Fruit fly (Drosophila melanogaster): ENCODE data around the gene ClC-a.

Gene ClC-a

dm6 chr3R:11849378-11850249 lies 36.6 kb upstream of the ClC-a start (continued):
- TF ChIP-seq CG3032 (tag; optimal IDR thresholded peaks at IDR 0.05) (peak; percentile 81), Sox15 (GFP tag; optimal IDR thresholded peaks at IDR 0.05) (peak; percentile 75), CG10631 (GFP tag; optimal IDR thresholded peaks at IDR 0.05) (peak; percentile 88), fd59A (GFP tag; optimal IDR thresholded peaks at IDR 0.05) (peak; percentile 71), CG9139 (GFP tag; optimal IDR thresholded peaks at IDR 0.05) (peak; percentile 67), Sox14 (GFP tag; optimal IDR thresholded peaks at IDR 0.05) (peak; percentile 89), CG10669 (GFP tag; optimal IDR thresholded peaks at IDR 0.05) (peak; percentile 85), CG16779 (tag; optimal IDR thresholded peaks at IDR 0.05) (peak; percentile 72), ss (GFP tag; optimal IDR thresholded peaks at IDR 0.05) (peak; percentile 76 to 90), fkh (GFP tag; optimal IDR thresholded peaks at IDR 0.05) (peak; percentile 80), lz (GFP tag; optimal IDR thresholded peaks at IDR 0.05) (peak; percentile 73), CG6854 (GFP tag; optimal IDR thresholded peaks at IDR 0.05) (peak; percentile 15), OdsH (GFP tag; optimal IDR thresholded peaks at IDR 0.05) (peak; percentile 90), Met (GFP tag; optimal IDR thresholded peaks at IDR 0.05) (peak; percentile 77), CG3919 (GFP tag; optimal IDR thresholded peaks at IDR 0.05) (peak; percentile 92), Smox (GFP tag; optimal IDR thresholded peaks at IDR 0.05) (peak; percentile 70), esn (GFP tag; optimal IDR thresholded peaks at IDR 0.05) (peak; percentile 77), dsx (GFP tag; optimal IDR thresholded peaks at IDR 0.05; ENCODE audit: poor library complexity, severe bottlenecking) (peak; percentile 81), spab (GFP tag; optimal IDR thresholded peaks at IDR 0.05) (peak; percentile 73), vri (GFP tag; optimal IDR thresholded peaks at IDR 0.05) (peak; percentile 28)

- peak; percentile 68 for TF ChIP-seq CG8119 (GFP tag; IDR thresholded peaks at IDR 0.05)
- TF ChIP-seq CG3919 (GFP tag; optimal IDR thresholded peaks at IDR 0.05) = peak; percentile 28
- peak; percentile 4 for TF ChIP-seq OdsH (GFP tag; optimal IDR thresholded peaks at IDR 0.05)
- no peak for TF ChIP-seq CG1621 (tag; optimal IDR thresholded peaks at IDR 0.05)
- peak; percentile 6 for TF ChIP-seq CG10631 (GFP tag; optimal IDR thresholded peaks at IDR 0.05)
- TF ChIP-seq Ets96B (tag; optimal IDR thresholded peaks at IDR 0.05) = peak; percentile 4
- TF ChIP-seq pdm3 (GFP tag; optimal IDR thresholded peaks at IDR 0.05) = no peak
- TF ChIP-seq dac (GFP tag; optimal IDR thresholded peaks at IDR 0.05) = peak; percentile 9
- no peak for TF ChIP-seq CG11762 (GFP tag; optimal IDR thresholded peaks at IDR 0.05; ENCODE audit: insufficient read depth)
- no peak for TF ChIP-seq Eip93F (GFP tag; optimal IDR thresholded peaks at IDR 0.05)
- TF ChIP-seq Sox14 (GFP tag; optimal IDR thresholded peaks at IDR 0.05) = no peak
- TF ChIP-seq CG6276 (GFP tag; optimal IDR thresholded peaks at IDR 0.05) = peak; percentile 2
- TF ChIP-seq salr (GFP tag; optimal IDR thresholded peaks at IDR 0.05) = peak in 1 of 2 experiments; percentile 19
- TF ChIP-seq CG4318 (GFP tag; optimal IDR thresholded peaks at IDR 0.05) = peak; percentile 4
- no peak for TF ChIP-seq cyc (GFP tag; optimal IDR thresholded peaks at IDR 0.05)
- TF ChIP-seq spab (GFP tag; optimal IDR thresholded peaks at IDR 0.05) = peak; percentile 1
- TF ChIP-seq CG6163 (GFP tag; IDR thresholded peaks at IDR 0.05) = peak; percentile 49; the same call in 1 of the 3 replicates
- TF ChIP-seq Hr4 (GFP tag; optimal IDR thresholded peaks at IDR 0.05) = peak; percentile 2
- no peak for TF ChIP-seq CG11902 (GFP tag; optimal IDR thresholded peaks at IDR 0.05)
- no peak for TF ChIP-seq CG7368 (GFP tag; optimal IDR thresholded peaks at IDR 0.05)
- TF ChIP-seq CG11294 (GFP tag; IDR thresholded peaks at IDR 0.05) = no peak
- no peak for TF ChIP-seq fd59A (GFP tag; optimal IDR thresholded peaks at IDR 0.05)
- peak; percentile 30 for TF ChIP-seq CG10669 (GFP tag; optimal IDR thresholded peaks at IDR 0.05)
- TF ChIP-seq eg (GFP tag; IDR thresholded peaks at IDR 0.05) = peak; percentile 71; the same call in 2 of the 3 replicates
- peak; percentile 60 for TF ChIP-seq CG32006 (GFP tag; optimal IDR thresholded peaks at IDR 0.05)
- no peak for TF ChIP-seq Hr39 (GFP tag; optimal IDR thresholded peaks at IDR 0.05)
- no peak for TF ChIP-seq CG8632 (GFP tag; optimal IDR thresholded peaks at IDR 0.05)
- no peak for TF ChIP-seq Lpt (GFP tag; optimal IDR thresholded peaks at IDR 0.05)
- TF ChIP-seq CG6808 (GFP tag; optimal IDR thresholded peaks at IDR 0.05) = no peak
- TF ChIP-seq Eip78C (GFP tag) = peak; percentile 63
- TF ChIP-seq CG15336 (GFP tag; IDR thresholded peaks at IDR 0.05) = peak; percentile 68
- TF ChIP-seq svp (GFP tag) = peak; percentile 56
- TF ChIP-seq dsx (GFP tag; optimal IDR thresholded peaks at IDR 0.05; ENCODE audit: poor library complexity, severe bottlenecking) = peak; percentile 18
- no peak for TF ChIP-seq vri (GFP tag; optimal IDR thresholded peaks at IDR 0.05)
- TF ChIP-seq CG3032 (tag; optimal IDR thresholded peaks at IDR 0.05) = peak; percentile 10
- peak; percentile 31 for TF ChIP-seq achi (GFP tag; optimal IDR thresholded peaks at IDR 0.05)
These were observed 34.4 kb upstream of the ClC-a start for dm6 chr3R:11847379-11847778.
